In the genomic region with DNA sequence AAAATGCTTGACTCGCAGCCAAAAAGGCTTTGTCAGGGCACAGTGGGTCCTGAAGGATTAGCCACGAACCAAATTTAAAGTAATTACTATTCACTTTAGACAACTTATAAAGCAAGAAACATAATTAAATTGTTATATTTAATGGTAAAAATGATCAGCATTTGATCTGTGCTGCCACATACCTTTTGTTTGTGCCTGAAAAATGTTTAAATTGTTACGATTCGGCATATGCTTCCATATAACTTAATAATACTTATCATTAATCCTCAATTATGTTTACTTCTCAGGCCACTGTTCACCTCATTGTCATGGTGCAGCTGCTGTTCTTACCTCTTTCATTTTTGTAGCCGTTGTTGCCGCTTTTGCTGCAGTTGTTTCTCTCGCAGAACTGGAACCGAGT, we compare ENCODE assay signal across 1 fruit fly cellular context.
A peak's percentile ranks its signal among the peaks of the same experiment; 100 is the strongest.
TF ChIP-seq lines count a peak whose summit lies in the region.

No protein-coding gene starts in this region.

TF ChIP-seq in whole organism, prepupa, 60 proteins besides CTCF, POLR2A, EP300 and RAD21 (continued from another document):
- TF ChIP-seq Ets21C (GFP tag; optimal IDR thresholded peaks at IDR 0.05; lab: Kevin White, UChicago), result no peak
- no peak for TF ChIP-seq CG16779 (tag; optimal IDR thresholded peaks at IDR 0.05; lab: Kevin White, UChicago)
- TF ChIP-seq CG6163 (GFP tag; IDR thresholded peaks at IDR 0.05; lab: Robert Waterston, UW), result no peak
- TF ChIP-seq OdsH (GFP tag; optimal IDR thresholded peaks at IDR 0.05; lab: Kevin White, UChicago), result peak; percentile 32
- TF ChIP-seq CG7368 (GFP tag; optimal IDR thresholded peaks at IDR 0.05; lab: Kevin White, UChicago), result no peak
- peak; percentile 61 for TF ChIP-seq Ets96B (tag; optimal IDR thresholded peaks at IDR 0.05; lab: Kevin White, UChicago)
- TF ChIP-seq fd85E (GFP tag; optimal IDR thresholded peaks at IDR 0.05; lab: Kevin White, UChicago), result no peak
- TF ChIP-seq Met (GFP tag; optimal IDR thresholded peaks at IDR 0.05; lab: Kevin White, UChicago), result peak; percentile 35
- peak; percentile 62 for TF ChIP-seq CG6808 (GFP tag; optimal IDR thresholded peaks at IDR 0.05; lab: Kevin White, UChicago)
- TF ChIP-seq CG8319 (GFP tag; optimal IDR thresholded peaks at IDR 0.05; lab: Kevin White, UChicago), result no peak
- no peak for TF ChIP-seq Hr38 (GFP tag; optimal IDR thresholded peaks at IDR 0.05; lab: Kevin White, UChicago)
- TF ChIP-seq Eip78C (GFP tag; lab: Kevin White, UChicago), result peak; percentile 83
- TF ChIP-seq CG9139 (GFP tag; optimal IDR thresholded peaks at IDR 0.05; lab: Kevin White, UChicago), result no peak
- TF ChIP-seq svp (GFP tag; lab: Kevin White, UChicago), result peak; percentile 67
- TF ChIP-seq dac (GFP tag; optimal IDR thresholded peaks at IDR 0.05; lab: Kevin White, UChicago), result no peak
- peak; percentile 44 for TF ChIP-seq CG10631 (GFP tag; optimal IDR thresholded peaks at IDR 0.05; lab: Kevin White, UChicago)
- peak; percentile 50 for TF ChIP-seq dsx (GFP tag; optimal IDR thresholded peaks at IDR 0.05; lab: Kevin White, UChicago; ENCODE audit: poor library complexity, severe bottlenecking)
- no peak for TF ChIP-seq CG6276 (GFP tag; optimal IDR thresholded peaks at IDR 0.05; lab: Kevin White, UChicago)
- peak; percentile 43 for TF ChIP-seq CG32006 (GFP tag; optimal IDR thresholded peaks at IDR 0.05; lab: Kevin White, UChicago)
- no peak for TF ChIP-seq Eip93F (GFP tag; optimal IDR thresholded peaks at IDR 0.05; lab: Kevin White, UChicago)
- TF ChIP-seq CG15336 (GFP tag; IDR thresholded peaks at IDR 0.05; lab: Robert Waterston, UW), result no peak
- TF ChIP-seq vri (GFP tag; optimal IDR thresholded peaks at IDR 0.05; lab: Kevin White, UChicago), result no peak
- TF ChIP-seq CG4318 (GFP tag; optimal IDR thresholded peaks at IDR 0.05; lab: Kevin White, UChicago), result peak; percentile 10
- peak; percentile 60 for TF ChIP-seq CG10669 (GFP tag; optimal IDR thresholded peaks at IDR 0.05; lab: Kevin White, UChicago)
- TF ChIP-seq achi (GFP tag; optimal IDR thresholded peaks at IDR 0.05; lab: Kevin White, UChicago), result peak; percentile 46
- TF ChIP-seq Lpt (GFP tag; optimal IDR thresholded peaks at IDR 0.05; lab: Kevin White, UChicago), result no peak
- peak; percentile 37 for TF ChIP-seq spab (GFP tag; optimal IDR thresholded peaks at IDR 0.05; lab: Kevin White, UChicago)
- peak; percentile 22 for TF ChIP-seq esn (GFP tag; optimal IDR thresholded peaks at IDR 0.05; lab: Kevin White, UChicago)
- no peak for TF ChIP-seq fkh (GFP tag; optimal IDR thresholded peaks at IDR 0.05; lab: Kevin White, UChicago)
- no peak for TF ChIP-seq CG3032 (tag; optimal IDR thresholded peaks at IDR 0.05; lab: Kevin White, UChicago)
- TF ChIP-seq topi (GFP tag; optimal IDR thresholded peaks at IDR 0.05; lab: Kevin White, UChicago), result peak; percentile 24
